Worm (Caenorhabditis elegans) whole organism, L2 larva: ENCODE measurements around the gene Y26E6A.2.

Experiments
- C34F6.9 ChIP-seq: fragments of 150-350 bp; optimal IDR thresholded peaks from 2 replicates; lab custom pipeline; 2014; ENCODE audit warnings: missing biosample characterization, missing genetic modification characterization
- Y55F3AM.14 ChIP-seq: fragments of 200-800 bp; sonication (Bioruptor generic); optimal IDR thresholded peaks from 2 replicates; lab custom pipeline; 2018; ENCODE audit warnings: mild to moderate bottlenecking, missing genetic modification characterization, missing compliant biosample characterization
- ZK546.5 ChIP-seq: sonication (generic microtip); optimal IDR thresholded peaks from 2 replicates; lab custom pipeline; 2017; ENCODE audit warnings: missing biosample characterization, missing genetic modification characterization
- alr-1 ChIP-seq: fragments of 150-350 bp; optimal IDR thresholded peaks from 2 replicates; lab custom pipeline; 2014; ENCODE audit warnings: missing biosample characterization, missing genetic modification characterization
- aly-2 ChIP-seq: fragments of 150-350 bp; optimal IDR thresholded peaks from 2 replicates; lab custom pipeline; 2014; ENCODE audit warnings: missing biosample characterization, missing genetic modification characterization
- ama-1 ChIP-seq: fragments of 150-350 bp; optimal IDR thresholded peaks from 2 replicates; lab custom pipeline; 2018; ENCODE audit warnings: inconsistent platforms
- blmp-1 ChIP-seq: sonication (generic microtip); optimal IDR thresholded peaks from 2 replicates; lab custom pipeline; 2017; ENCODE audit warnings: missing genetic modification characterization, mild to moderate bottlenecking, missing compliant biosample characterization, antibody characterized with exemption, moderate library complexity; ENCODE audit not compliant: insufficient read depth
- ceh-16 ChIP-seq: fragments of 150-350 bp; optimal IDR thresholded peaks from 2 replicates; lab custom pipeline; 2014; ENCODE audit warnings: missing biosample characterization, missing genetic modification characterization
- ceh-82 ChIP-seq: fragments of 150-350 bp; optimal IDR thresholded peaks from 2 replicates; lab custom pipeline; 2014; ENCODE audit warnings: missing biosample characterization, missing genetic modification characterization
- crh-2 ChIP-seq: sonication (generic microtip); optimal IDR thresholded peaks from 2 replicates; lab custom pipeline; 2017; ENCODE audit warnings: missing biosample characterization, missing genetic modification characterization
- dmd-4 ChIP-seq: sonication (generic microtip); optimal IDR thresholded peaks from 2 replicates; lab custom pipeline; 2017; ENCODE audit warnings: missing biosample characterization, missing genetic modification characterization
- egl-27 ChIP-seq: sonication (generic microtip); optimal IDR thresholded peaks from 3 replicates; lab custom pipeline; 2017; ENCODE audit warnings: missing biosample characterization, missing genetic modification reagents, missing genetic modification characterization
- elt-1 ChIP-seq: fragments of 150-350 bp; optimal IDR thresholded peaks from 2 replicates; lab custom pipeline; 2014; ENCODE audit warnings: missing biosample characterization, missing genetic modification characterization
- elt-3 ChIP-seq: sonication (generic microtip); optimal IDR thresholded peaks from 2 replicates; lab custom pipeline; 2017; ENCODE audit warnings: missing biosample characterization, missing genetic modification characterization
- fos-1 ChIP-seq: fragments of 150-350 bp; optimal IDR thresholded peaks from 2 replicates; lab custom pipeline; 2014; ENCODE audit warnings: missing biosample characterization, missing genetic modification characterization
- lin-11 ChIP-seq: fragments of 150-350 bp; sonication (generic microtip); optimal IDR thresholded peaks from 2 replicates; lab custom pipeline; 2014; ENCODE audit warnings: missing biosample characterization, missing genetic modification characterization, inconsistent platforms, mixed read lengths
- lin-13 ChIP-seq: fragments of 150-350 bp; optimal IDR thresholded peaks from 2 replicates; lab custom pipeline; 2014; ENCODE audit warnings: missing biosample characterization, missing genetic modification reagents, missing genetic modification characterization
- lsy-2 ChIP-seq, 2 experiments: fragments of 150-350 bp in 1 of 2; sonication (generic microtip) in 1 of 2; optimal IDR thresholded peaks; 2 replicates each; lab custom pipeline; 2014 to 2017; ENCODE audit warnings: missing biosample characterization in 2 of 2, missing genetic modification characterization in 2 of 2
- mdl-1 ChIP-seq, 2 experiments: fragments of 150-350 bp in 1 of 2; sonication (generic microtip) in 1 of 2; optimal IDR thresholded peaks; 2 replicates each; lab custom pipeline; 2017; ENCODE audit warnings: missing biosample characterization in 2 of 2, missing genetic modification characterization in 2 of 2
- nhr-10 ChIP-seq: sonication (generic microtip); optimal IDR thresholded peaks from 2 replicates; lab custom pipeline; 2017; ENCODE audit warnings: missing biosample characterization, missing genetic modification characterization
- nhr-11 ChIP-seq: fragments of 150-350 bp; optimal IDR thresholded peaks from 2 replicates; lab custom pipeline; 2014; ENCODE audit warnings: missing biosample characterization, missing genetic modification characterization
- nhr-12 ChIP-seq: fragments of 150-350 bp; optimal IDR thresholded peaks from 2 replicates; lab custom pipeline; 2014; ENCODE audit warnings: missing biosample characterization, missing genetic modification characterization
- nhr-129 ChIP-seq: fragments of 150-350 bp; optimal IDR thresholded peaks from 2 replicates; lab custom pipeline; 2014; ENCODE audit warnings: missing biosample characterization, missing genetic modification characterization
- nhr-21 ChIP-seq: fragments of 150-350 bp; optimal IDR thresholded peaks from 2 replicates; lab custom pipeline; 2014; ENCODE audit warnings: missing biosample characterization, missing genetic modification characterization
- nhr-23 ChIP-seq: fragments of 150-350 bp; optimal IDR thresholded peaks from 2 replicates; lab custom pipeline; 2014; ENCODE audit warnings: missing biosample characterization, missing genetic modification reagents, missing genetic modification characterization
- nhr-237 ChIP-seq: fragments of 150-350 bp; optimal IDR thresholded peaks from 2 replicates; lab custom pipeline; 2014; ENCODE audit warnings: missing biosample characterization, missing genetic modification characterization
- nhr-25 ChIP-seq: fragments of 150-350 bp; sonication (generic microtip); optimal IDR thresholded peaks from 3 replicates; lab custom pipeline; 2014; ENCODE audit warnings: missing biosample characterization, missing genetic modification characterization
- nhr-77 ChIP-seq: fragments of 150-350 bp; optimal IDR thresholded peaks from 2 replicates; lab custom pipeline; 2014; ENCODE audit warnings: missing biosample characterization, missing genetic modification characterization
- sem-4 ChIP-seq: fragments of 150-350 bp; optimal IDR thresholded peaks from 2 replicates; lab custom pipeline; 2014; ENCODE audit warnings: missing biosample characterization, missing genetic modification reagents, missing genetic modification characterization
- sma-3 ChIP-seq: sonication (generic microtip); optimal IDR thresholded peaks from 2 replicates; lab custom pipeline; 2016; ENCODE audit warnings: missing genetic modification reagents, missing genetic modification characterization, missing compliant biosample characterization
- sma-9 ChIP-seq, 2 experiments: fragments of 150-350 bp in 1 of 2; sonication (generic microtip) in 1 of 2; optimal IDR thresholded peaks; 2 replicates each; lab custom pipeline; 2014 to 2016; ENCODE audit warnings: missing genetic modification characterization in 2 of 2, mild to moderate bottlenecking in 1 of 2, missing biosample characterization in 1 of 2, missing compliant biosample characterization in 1 of 2, missing genetic modification reagents in 1 of 2, moderate library complexity in 1 of 2
- unc-55 ChIP-seq: fragments of 150-350 bp; sonication (generic microtip); optimal IDR thresholded peaks from 3 replicates; lab custom pipeline; 2014; ENCODE audit warnings: missing biosample characterization, missing genetic modification reagents, missing genetic modification characterization
- ztf-1 ChIP-seq: fragments of 200-800 bp; sonication (Bioruptor generic); conservative IDR thresholded peaks from 2 replicates; pipeline ENCODE4 v1.3.6; 2022; ENCODE audit warnings: missing genetic modification characterization, missing compliant biosample characterization

The Y26E6A.2 gene

DNA sequence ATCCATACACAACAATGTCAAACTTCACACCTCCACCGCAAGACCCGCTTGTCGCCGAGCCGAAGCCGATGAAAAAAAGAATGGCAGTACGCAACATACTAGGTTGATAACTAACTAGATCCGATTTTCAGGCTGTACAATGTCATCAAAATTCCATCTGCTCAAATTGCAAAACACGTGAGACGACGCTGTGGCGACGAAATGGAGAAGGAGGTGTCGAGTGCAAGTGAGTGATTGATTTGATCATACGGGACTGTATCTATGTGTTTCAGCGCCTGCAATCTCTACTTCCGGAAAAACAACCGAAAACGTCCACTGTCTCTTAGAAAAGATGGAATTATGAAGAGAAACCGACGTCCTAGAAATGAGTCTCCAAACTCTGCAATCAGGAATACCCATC lies 26.1 kb upstream of the Y26E6A.2 start:
- TF ChIP-seq nhr-21 (tag; lab: Kevin White, UChicago) (peak; percentile 9), sma-9 (GFP tag; optimal IDR thresholded peaks at IDR 0.05; lab: Kevin White, UChicago) (no peak), sma-9 (tag; optimal IDR thresholded peaks at IDR 0.05; lab: Kevin White, UChicago) (no peak)

DNA sequence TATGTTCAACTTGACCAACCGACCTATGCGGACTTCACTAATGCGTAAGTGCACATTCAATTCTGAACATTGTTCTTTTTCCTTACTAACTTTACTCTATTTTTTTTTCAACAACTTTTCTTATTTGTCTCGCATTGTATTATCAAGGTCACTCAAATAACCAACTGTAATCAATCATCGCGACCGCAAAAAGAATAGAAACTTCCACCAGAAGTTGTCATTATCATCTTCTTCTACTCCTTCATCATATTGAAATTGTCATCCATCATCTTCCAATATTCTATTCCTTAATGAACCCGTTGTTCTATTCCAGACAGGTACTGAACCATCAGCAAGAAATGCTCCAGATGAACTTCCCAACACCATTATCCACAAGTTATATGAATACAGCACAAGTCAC lies 25.2 kb upstream of the Y26E6A.2 start:
- TF ChIP-seq nhr-25 (tag; lab: Kevin White, UChicago) (peak; percentile 19), nhr-21 (tag; lab: Kevin White, UChicago) (peak; percentile 19), ztf-1 (GFP tag; lab: Robert Waterston, UW) (no peak), sma-3 (peak; percentile 5)

DNA sequence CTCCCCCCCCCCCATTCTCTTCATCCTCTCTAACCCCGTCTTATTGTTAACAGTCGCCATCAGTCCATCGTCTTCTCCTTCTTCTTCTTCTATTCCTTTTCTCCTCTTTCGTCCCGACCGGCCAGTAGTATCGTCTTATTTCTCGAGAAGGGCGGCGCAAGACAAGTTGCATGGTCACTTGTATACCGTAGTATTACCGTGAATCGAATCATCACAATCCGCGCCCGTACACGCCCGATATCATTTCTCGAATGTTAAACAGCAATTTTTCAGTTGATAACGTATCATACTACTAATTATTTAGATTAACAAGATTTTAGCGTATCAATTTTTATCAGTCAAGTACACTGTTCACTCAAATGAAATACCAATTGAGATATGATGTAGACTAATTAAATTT lies 23.7 kb upstream of the Y26E6A.2 start:
- TF ChIP-seq ZK546.5 (no peak), nhr-21 (tag; lab: Kevin White, UChicago) (peak; percentile 33), lsy-2 (tag; optimal IDR thresholded peaks at IDR 0.05; lab: Kevin White, UChicago) (peak in 1 of 2 experiments; percentile 31), elt-3 (tag; lab: Kevin White, UChicago) (peak; percentile 9), lin-13 (GFP tag; lab: Kevin White, UChicago) (no peak)

DNA sequence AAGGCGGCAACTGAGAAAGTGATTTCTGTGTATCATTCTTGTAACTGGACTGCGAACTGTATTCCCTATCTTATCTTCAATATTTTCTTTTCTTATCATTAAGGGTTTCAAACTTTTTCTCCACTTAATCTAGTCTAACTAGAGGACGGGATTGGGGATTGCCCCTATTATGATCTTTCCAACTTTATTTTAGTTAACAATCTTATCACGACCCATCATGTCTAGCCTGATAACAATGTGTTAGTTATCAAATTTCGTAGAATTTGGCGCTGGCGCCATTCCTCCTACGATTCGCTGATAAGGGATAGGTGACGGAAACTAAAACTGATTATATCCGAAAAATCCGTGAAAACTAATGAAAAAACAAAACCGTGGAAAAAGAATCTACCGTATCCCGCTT lies 23.2 kb upstream of the Y26E6A.2 start:
- no peak for TF ChIP-seq egl-27 (tag; lab: Kevin White, UChicago)
- no peak for TF ChIP-seq alr-1
- no peak for TF ChIP-seq ceh-82 (tag; lab: Kevin White, UChicago)
- TF ChIP-seq mdl-1 (tag; optimal IDR thresholded peaks at IDR 0.05; lab: Kevin White, UChicago), result no peak
- peak; percentile 86 for TF ChIP-seq sma-9 (GFP tag; optimal IDR thresholded peaks at IDR 0.05; lab: Kevin White, UChicago)
- TF ChIP-seq sma-9 (tag; optimal IDR thresholded peaks at IDR 0.05; lab: Kevin White, UChicago), result no peak
- peak; percentile 54 for TF ChIP-seq fos-1
- TF ChIP-seq nhr-21 (tag; lab: Kevin White, UChicago), result no peak
- no peak for TF ChIP-seq Y55F3AM.14 (GFP tag; lab: Kevin White, UChicago)
- TF ChIP-seq unc-55, result no peak
- TF ChIP-seq nhr-23, result no peak
- TF ChIP-seq aly-2, result no peak
- TF ChIP-seq nhr-10, result no peak
- TF ChIP-seq nhr-11 (tag; lab: Kevin White, UChicago), result no peak
- no peak for TF ChIP-seq ama-1 (lab: Kevin White, UChicago)
- TF ChIP-seq sem-4 (tag; lab: Kevin White, UChicago), result no peak
- TF ChIP-seq crh-2 (tag; lab: Kevin White, UChicago), result peak; percentile 22
- no peak for TF ChIP-seq elt-1 (tag; lab: Kevin White, UChicago)
- TF ChIP-seq nhr-12, result no peak
- no peak for TF ChIP-seq lin-13 (GFP tag; lab: Kevin White, UChicago)
- TF ChIP-seq nhr-237 (tag; lab: Kevin White, UChicago), result no peak
- peak; percentile 17 for TF ChIP-seq sma-3
- no peak for TF ChIP-seq lin-11
- TF ChIP-seq nhr-129 (tag; lab: Kevin White, UChicago), result no peak
- peak; percentile 59 for TF ChIP-seq elt-3 (tag; lab: Kevin White, UChicago)
- no peak for TF ChIP-seq ZK546.5

DNA sequence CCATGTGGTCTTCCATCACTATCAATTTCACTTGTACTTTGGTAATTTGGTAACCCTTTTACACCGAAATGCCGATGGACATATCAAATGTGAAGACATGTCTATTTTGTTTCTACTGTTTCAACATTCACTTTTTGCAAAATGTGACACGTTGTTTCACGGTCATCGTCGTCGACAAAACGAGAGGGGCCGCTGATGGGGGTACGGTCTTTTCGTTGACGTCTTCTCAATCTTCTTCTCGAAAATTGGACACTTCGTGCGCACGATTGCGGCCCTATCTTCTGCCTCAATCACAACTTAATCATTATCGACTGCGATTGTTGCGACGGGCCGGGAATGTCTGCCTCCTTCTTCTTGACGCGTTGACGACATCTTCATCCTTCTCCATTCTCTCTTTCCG lies 22.5 kb upstream of the Y26E6A.2 start:
- TF ChIP-seq sma-3 (peak; percentile 32), nhr-129 (tag; lab: Kevin White, UChicago) (peak; percentile 16), dmd-4 (no peak), ztf-1 (GFP tag; lab: Robert Waterston, UW) (no peak), nhr-77 (tag; lab: Kevin White, UChicago) (no peak), crh-2 (tag; lab: Kevin White, UChicago) (peak; percentile 46), C34F6.9 (no peak), nhr-25 (tag; lab: Kevin White, UChicago) (peak; percentile 20), nhr-21 (tag; lab: Kevin White, UChicago) (peak; percentile 63), ceh-16 (tag; lab: Kevin White, UChicago) (peak; percentile 51), blmp-1 (tag; lab: Kevin White, UChicago) (peak; percentile 79), sma-9 (GFP tag; optimal IDR thresholded peaks at IDR 0.05; lab: Kevin White, UChicago) (peak; percentile 22), sma-9 (tag; optimal IDR thresholded peaks at IDR 0.05; lab: Kevin White, UChicago) (no peak)
